Worm (Caenorhabditis elegans) whole organism, young adult: ENCODE data around the gene T19D12.1.

Experiments used
- egrh-3 ChIP-seq: fragments of 200-800 bp; sonication (Bioruptor generic); IDR thresholded peaks from 2 replicates; pipeline ENCODE4 v1.3.6; 2022; ENCODE audit warnings: missing genetic modification reagents, missing genetic modification characterization, missing compliant biosample characterization
- unc-62 ChIP-seq: fragments of 150-350 bp; optimal IDR thresholded peaks from 2 replicates; lab custom pipeline; 2014; ENCODE audit warnings: missing biosample characterization, missing genetic modification reagents, missing genetic modification characterization

DNA sequence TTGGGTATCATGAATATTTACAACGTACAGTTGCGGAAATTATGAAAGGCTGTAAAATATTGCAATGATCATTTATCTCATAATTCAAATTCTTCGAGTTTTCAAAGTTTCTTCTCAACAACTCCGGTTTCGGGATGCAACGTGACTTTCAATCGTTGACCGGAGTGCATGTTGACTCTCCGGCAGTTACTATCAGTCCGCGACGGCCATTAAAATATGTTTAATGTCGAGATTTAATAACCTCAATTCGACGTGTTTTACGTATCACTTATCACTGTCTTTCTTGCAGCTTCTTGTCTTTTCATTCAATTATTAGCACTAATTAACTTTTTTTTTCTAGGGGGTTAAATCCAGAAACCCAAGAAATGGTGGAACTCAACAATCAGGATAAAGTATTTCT is 51.5 kb downstream of the T19D12.1 start, which contains the start of gene tsp-10:
- TF ChIP-seq unc-62 (GFP tag; lab: Kevin White, UChicago), result no peak
- no peak for TF ChIP-seq egrh-3 (GFP tag; lab: Robert Waterston, UW)
